Fruit fly (Drosophila melanogaster) whole organism, embryonic: ENCODE data around the gene Cul6.

Experiments used
- Aef1 ChIP-seq: fragments of 200-800 bp; sonication (Bioruptor generic); IDR thresholded peaks from 3 replicates; pipeline ENCODE4 v1.3.6; 2022; ENCODE audit warnings: missing biosample characterization, missing genetic modification characterization
- Bteb2 ChIP-seq: fragments of 200-800 bp; sonication (Bioruptor generic); optimal IDR thresholded peaks from 2 replicates; lab custom pipeline; 2016; ENCODE audit warnings: missing biosample characterization, missing genetic modification characterization
- CG10366 ChIP-seq: fragments of 200-800 bp; sonication (Bioruptor generic); IDR thresholded peaks from 2 replicates; pipeline ENCODE4 v1.3.6; 2022; ENCODE audit warnings: missing biosample characterization, missing genetic modification characterization
- CG12219 ChIP-seq: fragments of 200-800 bp; sonication (Bioruptor generic); optimal IDR thresholded peaks from 3 replicates; lab custom pipeline; 2018; ENCODE audit warnings: missing biosample characterization, mild to moderate bottlenecking, missing genetic modification characterization
- CG13123 ChIP-seq: fragments of 200-800 bp; sonication (Bioruptor generic); optimal IDR thresholded peaks from 2 replicates; lab custom pipeline; 2016; ENCODE audit warnings: missing biosample characterization, missing genetic modification characterization
- CG14441 ChIP-seq: fragments of 200-800 bp; sonication (Bioruptor generic); IDR thresholded peaks from 2 replicates; pipeline ENCODE4 v1.3.6; 2022; ENCODE audit warnings: missing biosample characterization, missing genetic modification characterization
- CG14860 ChIP-seq: fragments of 200-800 bp; sonication (Bioruptor generic); IDR thresholded peaks from 3 replicates; pipeline ENCODE4 v1.3.6; 2022; ENCODE audit warnings: missing biosample characterization, missing genetic modification characterization; ENCODE audit not compliant: partially characterized antibody
- CG1529 ChIP-seq: fragments of 200-800 bp; sonication (Bioruptor generic); optimal IDR thresholded peaks from 3 replicates; lab custom pipeline; 2018; ENCODE audit warnings: missing biosample characterization, missing genetic modification characterization
- CG15696 ChIP-seq: fragments of 200-800 bp; sonication (Bioruptor generic); optimal IDR thresholded peaks from 2 replicates; lab custom pipeline; 2019; ENCODE audit warnings: missing biosample characterization, mild to moderate bottlenecking, missing genetic modification characterization, moderate library complexity
- CG1603 ChIP-seq: fragments of 200-800 bp; sonication (Bioruptor generic); optimal IDR thresholded peaks from 2 replicates; lab custom pipeline; 2019; ENCODE audit warnings: missing biosample characterization, mild to moderate bottlenecking, missing genetic modification characterization, moderate library complexity
- CG30403 ChIP-seq: fragments of 200-800 bp; sonication (Bioruptor generic); optimal IDR thresholded peaks from 3 replicates; lab custom pipeline; 2016; ENCODE audit warnings: missing biosample characterization, missing genetic modification characterization
- CG31441 ChIP-seq: fragments of 200-800 bp; sonication (Bioruptor generic); IDR thresholded peaks from 2 replicates; pipeline ENCODE4 v1.3.6; 2022; ENCODE audit warnings: missing biosample characterization, missing genetic modification characterization
- CG3163 ChIP-seq: fragments of 200-800 bp; sonication (Bioruptor generic); optimal IDR thresholded peaks from 3 replicates; lab custom pipeline; 2016; ENCODE audit warnings: missing biosample characterization, missing genetic modification characterization
- CG4360 ChIP-seq: fragments of 200-800 bp; sonication (Bioruptor generic); IDR thresholded peaks from 2 replicates; pipeline ENCODE4 v1.3.6; 2022; ENCODE audit warnings: missing biosample characterization, missing genetic modification characterization
- CG43689 ChIP-seq: fragments of 200-800 bp; sonication (Bioruptor generic); IDR thresholded peaks from 2 replicates; pipeline ENCODE4 v1.3.6; 2022; ENCODE audit warnings: missing biosample characterization, missing genetic modification characterization
- CG4707 ChIP-seq: fragments of 200-800 bp; sonication (Bioruptor generic); optimal IDR thresholded peaks from 2 replicates; lab custom pipeline; 2018; ENCODE audit warnings: missing biosample characterization, mild to moderate bottlenecking, missing genetic modification characterization, moderate library complexity
- CG4854 ChIP-seq: fragments of 200-800 bp; sonication (Bioruptor generic); optimal IDR thresholded peaks from 2 replicates; lab custom pipeline; 2016; ENCODE audit warnings: missing biosample characterization, missing genetic modification characterization, inconsistent platforms
- CG6254 ChIP-seq: fragments of 200-800 bp; sonication (Bioruptor generic); optimal IDR thresholded peaks from 3 replicates; lab custom pipeline; 2017; ENCODE audit warnings: mild to moderate bottlenecking, missing biosample characterization, missing genetic modification reagents, missing genetic modification characterization
- CG6683 ChIP-seq: fragments of 200-800 bp; sonication (Bioruptor generic); optimal IDR thresholded peaks from 2 replicates; lab custom pipeline; 2017; ENCODE audit warnings: missing biosample characterization, mild to moderate bottlenecking, missing genetic modification characterization, missing genetic modification reagents
- CG6765 ChIP-seq: fragments of 200-800 bp; sonication (Bioruptor generic); optimal IDR thresholded peaks from 3 replicates; lab custom pipeline; 2017; ENCODE audit warnings: missing biosample characterization, mild to moderate bottlenecking, missing genetic modification characterization
- CG8290 ChIP-seq, 3 experiments: fragments of 200-800 bp; sonication (Bioruptor generic); optimal IDR thresholded peaks; 2 replicates each; lab custom pipeline; 2016 to 2019; ENCODE audit warnings: missing biosample characterization in 3 of 3, missing genetic modification characterization in 3 of 3, mild to moderate bottlenecking in 2 of 3, moderate library complexity in 1 of 3
- CG8388 ChIP-seq: fragments of 200-800 bp; sonication (Bioruptor generic); optimal IDR thresholded peaks from 2 replicates; lab custom pipeline; 2019; ENCODE audit warnings: missing biosample characterization, mild to moderate bottlenecking, missing genetic modification characterization, moderate library complexity
- CG8944 ChIP-seq: fragments of 200-800 bp; sonication (Bioruptor generic); optimal IDR thresholded peaks from 3 replicates; lab custom pipeline; 2016; ENCODE audit warnings: missing biosample characterization, missing genetic modification characterization
- CG9797 ChIP-seq: fragments of 200-800 bp; sonication (Bioruptor generic); optimal IDR thresholded peaks from 3 replicates; lab custom pipeline; 2018; ENCODE audit warnings: missing biosample characterization, mild to moderate bottlenecking, missing genetic modification characterization
- D19A ChIP-seq: fragments of 200-800 bp; optimal IDR thresholded peaks from 3 replicates; lab custom pipeline; 2019; ENCODE audit warnings: missing biosample characterization, mild to moderate bottlenecking, missing genetic modification characterization, moderate library complexity
- Dref ChIP-seq: fragments of 200-800 bp; sonication (Bioruptor generic); IDR thresholded peaks from 2 replicates; pipeline ENCODE4 v1.3.6; 2022; ENCODE audit warnings: missing biosample characterization, missing genetic modification characterization
- E2f2 ChIP-seq: fragments of 200-800 bp; sonication (Bioruptor generic); IDR thresholded peaks from 2 replicates; pipeline ENCODE4 v1.3.6; 2022; ENCODE audit warnings: missing biosample characterization, missing genetic modification characterization
- Eip74EF ChIP-seq, 2 experiments: fragments of 200-800 bp in 1 of 2; fragments of >200 bp in 1 of 2; sonication (Bioruptor generic) in 1 of 2; optimal IDR thresholded peaks; 2 replicates each; lab custom pipeline; 2017 to 2019; ENCODE audit warnings: missing biosample characterization in 2 of 2, missing genetic modification characterization in 2 of 2, mild to moderate bottlenecking in 1 of 2, moderate library complexity in 1 of 2
- Ets97D ChIP-seq: fragments of 200-800 bp; sonication (Bioruptor generic); optimal IDR thresholded peaks from 3 replicates; lab custom pipeline; 2016; ENCODE audit warnings: missing biosample characterization, missing genetic modification characterization
- Gug ChIP-seq: fragments of 200-800 bp; sonication (Bioruptor generic); IDR thresholded peaks from 4 replicates; pipeline ENCODE4 v1.3.6; 2022; ENCODE audit warnings: missing biosample characterization, missing genetic modification characterization
- HmgZ ChIP-seq: fragments of 200-800 bp; sonication (Bioruptor generic); optimal IDR thresholded peaks from 2 replicates; lab custom pipeline; 2018; ENCODE audit warnings: missing biosample characterization, mild to moderate bottlenecking, missing genetic modification characterization
- Kr ChIP-seq: fragments of 200-800 bp; sonication (Bioruptor generic); optimal IDR thresholded peaks from 2 replicates; lab custom pipeline; 2017; ENCODE audit warnings: missing biosample characterization, mild to moderate bottlenecking, missing genetic modification characterization
- Neu2 ChIP-seq: fragments of 200-800 bp; sonication (Bioruptor generic); optimal IDR thresholded peaks from 3 replicates; lab custom pipeline; 2016; ENCODE audit warnings: missing biosample characterization, missing genetic modification characterization, borderline replicate concordance
- NfI ChIP-seq: fragments of 200-800 bp; sonication (Bioruptor generic); optimal IDR thresholded peaks from 3 replicates; lab custom pipeline; 2018; ENCODE audit warnings: missing biosample characterization, mild to moderate bottlenecking, missing genetic modification characterization, moderate library complexity
- Scr ChIP-seq: fragments of 200-800 bp; sonication (Bioruptor generic); IDR thresholded peaks from 2 replicates; pipeline ENCODE4 v1.3.6; 2022; ENCODE audit warnings: missing biosample characterization, missing genetic modification characterization; ENCODE audit not compliant: partially characterized antibody
- Sry-β ChIP-seq: fragments of 200-800 bp; sonication (Bioruptor generic); optimal IDR thresholded peaks from 2 replicates; lab custom pipeline; 2018; ENCODE audit warnings: missing biosample characterization, mild to moderate bottlenecking, missing genetic modification characterization, moderate library complexity
- Sry-δ ChIP-seq: fragments of 200-800 bp; sonication (Bioruptor generic); optimal IDR thresholded peaks from 2 replicates; lab custom pipeline; 2016; ENCODE audit warnings: missing biosample characterization, missing genetic modification characterization
- Vsx1 ChIP-seq: fragments of 200-800 bp; sonication (Bioruptor generic); optimal IDR thresholded peaks from 2 replicates; lab custom pipeline; 2017; ENCODE audit warnings: missing biosample characterization, mild to moderate bottlenecking, missing genetic modification characterization, missing genetic modification reagents
- ab ChIP-seq: fragments of 200-800 bp; sonication (Bioruptor generic); optimal IDR thresholded peaks from 2 replicates; lab custom pipeline; 2016; ENCODE audit warnings: missing biosample characterization, missing genetic modification characterization
- ash1 ChIP-seq: fragments of 200-800 bp; sonication (Bioruptor generic); optimal IDR thresholded peaks from 2 replicates; lab custom pipeline; 2018; ENCODE audit warnings: missing biosample characterization, mild to moderate bottlenecking, missing genetic modification characterization
- bbx ChIP-seq: fragments of 200-800 bp; sonication (Bioruptor generic); IDR thresholded peaks from 2 replicates; pipeline ENCODE4 v1.3.6; 2022; ENCODE audit warnings: missing biosample characterization, missing genetic modification characterization; ENCODE audit not compliant: partially characterized antibody
- cad ChIP-seq: fragments of >200 bp; optimal IDR thresholded peaks from 2 replicates; lab custom pipeline; 2017; ENCODE audit warnings: missing biosample characterization, missing genetic modification characterization
- caup ChIP-seq: fragments of 200-800 bp; sonication (Bioruptor generic); optimal IDR thresholded peaks from 3 replicates; lab custom pipeline; 2017; ENCODE audit warnings: missing biosample characterization, mild to moderate bottlenecking, missing genetic modification characterization, moderate library complexity; ENCODE audit not compliant: severe bottlenecking
- corto ChIP-seq: fragments of 200-800 bp; sonication (Bioruptor generic); optimal IDR thresholded peaks from 2 replicates; lab custom pipeline; 2016; ENCODE audit warnings: missing biosample characterization, mild to moderate bottlenecking, missing genetic modification characterization, moderate library complexity
- h ChIP-seq: fragments of >200 bp; optimal IDR thresholded peaks from 2 replicates; lab custom pipeline; 2017
- ham ChIP-seq: fragments of 200-800 bp; sonication (Bioruptor generic); IDR thresholded peaks from 2 replicates; pipeline ENCODE4 v1.3.6; 2022; ENCODE audit warnings: missing biosample characterization, missing genetic modification characterization
- hth ChIP-seq: fragments of >200 bp; optimal IDR thresholded peaks from 2 replicates; lab custom pipeline; 2017; ENCODE audit warnings: inconsistent platforms
- lbe ChIP-seq: fragments of 200-800 bp; sonication (Bioruptor generic); optimal IDR thresholded peaks from 2 replicates; lab custom pipeline; 2016; ENCODE audit warnings: missing biosample characterization, mild to moderate bottlenecking, missing genetic modification characterization
- luna ChIP-seq: fragments of 200-800 bp; sonication (Bioruptor generic); optimal IDR thresholded peaks from 2 replicates; lab custom pipeline; 2016; ENCODE audit warnings: missing biosample characterization, missing genetic modification characterization
- pnt ChIP-seq: fragments of 200-800 bp; sonication (Bioruptor generic); optimal IDR thresholded peaks from 3 replicates; lab custom pipeline; 2016; ENCODE audit warnings: missing biosample characterization, missing genetic modification characterization
- schlank ChIP-seq: fragments of 200-800 bp; sonication (Bioruptor generic); optimal IDR thresholded peaks from 2 replicates; lab custom pipeline; 2018; ENCODE audit warnings: missing biosample characterization, mild to moderate bottlenecking, missing genetic modification characterization

Gene Cul6

DNA sequence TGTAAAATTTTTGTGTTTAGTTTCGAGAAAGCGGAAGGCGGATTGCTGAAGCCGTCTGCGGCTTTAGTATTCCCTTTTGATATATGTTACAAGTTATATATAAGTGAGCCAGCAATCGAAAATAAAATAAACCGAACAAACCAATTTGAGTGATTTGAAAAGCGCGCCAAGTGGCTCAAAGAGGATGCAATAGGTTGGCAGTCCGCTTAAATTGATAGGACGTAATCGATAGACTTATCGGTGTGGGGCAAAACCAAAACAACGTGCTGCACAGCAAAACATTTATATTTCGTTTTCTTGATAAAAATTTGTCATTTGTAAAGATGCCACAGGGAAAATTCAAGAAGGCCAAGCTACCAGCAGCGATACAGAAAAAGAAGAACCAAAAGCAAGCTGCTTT, 35.3 kb upstream of the Cul6 start, which contains the start of gene CG11279 (continued):
- TF ChIP-seq CG3163 (GFP tag; lab: Kevin White, UChicago) (no peak), CG12219 (GFP tag; lab: Kevin White, UChicago) (no peak), Gug (no peak), Vsx1 (GFP tag; lab: Kevin White, UChicago) (no peak), CG6683 (GFP tag; lab: Kevin White, UChicago) (no peak), CG15696 (tag; lab: Kevin White, UChicago) (no peak), Scr (GFP tag; lab: Robert Waterston, UW) (peak; percentile 73), Neu2 (GFP tag; lab: Kevin White, UChicago) (no peak), CG14441 (no peak), corto (GFP tag; lab: Kevin White, UChicago) (no peak), Eip74EF (GFP tag; optimal IDR thresholded peaks at IDR 0.05; lab: Kevin White, UChicago) (no peak), CG43689 (GFP tag; lab: Robert Waterston, UW) (no peak), Aef1 (no peak), schlank (no peak), CG1603 (peak; percentile 50), bbx (GFP tag; lab: Robert Waterston, UW) (peak; percentile 85), hth (no peak), pnt (GFP tag; lab: Kevin White, UChicago) (no peak), CG13123 (GFP tag; lab: Kevin White, UChicago) (no peak), Bteb2 (GFP tag; lab: Kevin White, UChicago) (no peak), h (lab: Kevin White, UChicago) (no peak), Sry-δ (peak; percentile 59), ab (GFP tag; lab: Kevin White, UChicago) (no peak), CG10366 (no peak), Kr (GFP tag; lab: Kevin White, UChicago) (no peak), lbe (GFP tag; lab: Kevin White, UChicago) (no peak), CG31441 (GFP tag; lab: Robert Waterston, UW) (no peak), CG8388 (GFP tag; lab: Kevin White, UChicago) (no peak), CG4707 (GFP tag; lab: Kevin White, UChicago) (no peak), cad (no peak), E2f2 (GFP tag; lab: Robert Waterston, UW) (peak; percentile 99), CG1529 (no peak), CG9797 (GFP tag; lab: Kevin White, UChicago) (peak; percentile 14), CG6254 (GFP tag; lab: Kevin White, UChicago) (no peak), Ets97D (GFP tag; lab: Kevin White, UChicago) (peak; percentile 37), CG14860 (GFP tag; lab: Robert Waterston, UW) (peak; percentile 69), Dref (GFP tag; lab: Robert Waterston, UW) (peak; percentile 94), HmgZ (tag; lab: Kevin White, UChicago) (peak; percentile 0), luna (GFP tag; lab: Kevin White, UChicago) (no peak), CG6765 (no peak), ham (GFP tag; lab: Robert Waterston, UW) (no peak), caup (no peak), CG8944 (GFP tag; lab: Kevin White, UChicago) (no peak), CG4360 (peak; percentile 34; the same call in 1 of the 2 replicates), CG30403 (GFP tag; lab: Kevin White, UChicago) (no peak), ash1 (GFP tag; lab: Kevin White, UChicago) (no peak), NfI (GFP tag; lab: Kevin White, UChicago) (no peak), D19A (tag; lab: Kevin White, UChicago) (no peak), Sry-β (GFP tag; lab: Kevin White, UChicago) (no peak), CG8290 (GFP tag; optimal IDR thresholded peaks at IDR 0.05; lab: Kevin White, UChicago) (no peak), CG8290 (tag; optimal IDR thresholded peaks at IDR 0.05; lab: Kevin White, UChicago) (peak in 1 of 2 experiments; percentile 15), CG4854 (GFP tag; lab: Kevin White, UChicago) (no peak)
